Fruit fly (Drosophila melanogaster): ENCODE results near the gene CG42857.
A peak's percentile ranks its signal among the peaks of the same experiment; 100 is the strongest.

CG42857 gene

DNA sequence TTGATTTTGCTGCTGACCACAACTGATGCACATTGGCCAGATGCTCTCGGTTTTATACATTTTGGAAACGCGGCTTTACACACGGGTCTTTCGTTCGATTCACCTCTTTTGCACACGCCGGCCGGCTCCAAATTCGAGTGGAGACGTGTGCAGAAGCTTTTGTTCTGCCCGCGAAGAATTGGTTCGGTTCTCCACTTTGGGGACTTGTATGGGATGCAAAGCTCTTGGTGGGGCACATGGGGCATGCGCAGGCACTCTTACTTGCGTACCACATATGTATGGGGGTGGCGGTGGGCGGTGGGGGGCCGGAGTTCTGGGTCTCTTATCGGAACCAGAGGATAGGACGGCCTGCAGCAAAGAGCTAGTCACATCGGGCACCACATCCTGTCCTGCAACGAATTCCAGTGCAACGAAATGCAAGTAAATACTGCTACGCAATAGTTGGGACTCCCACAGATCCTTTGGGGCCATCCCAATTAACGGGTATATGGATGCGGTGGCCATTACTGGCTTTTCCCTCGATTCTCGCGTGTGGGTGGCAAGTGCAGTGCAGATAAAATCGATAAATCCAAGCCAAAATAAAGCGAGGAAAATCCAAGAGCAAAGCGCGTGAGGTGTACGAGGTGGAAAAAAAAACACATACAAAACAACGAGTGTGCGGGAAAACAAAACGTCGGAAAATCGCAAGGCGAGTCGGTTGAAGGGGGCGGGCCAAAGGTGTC, 36.5 kb downstream of the CG42857 start, which contains the start of the genes MtnA and CG8500 (continued):
- no peak for TF ChIP-seq scrt (GFP tag; optimal IDR thresholded peaks at IDR 0.05)
- TF ChIP-seq Eip74EF (GFP tag; optimal IDR thresholded peaks at IDR 0.05), result no peak
- TF ChIP-seq CG15514 (GFP tag; optimal IDR thresholded peaks at IDR 0.05), result peak; percentile 96
- TF ChIP-seq dm (GFP tag; optimal IDR thresholded peaks at IDR 0.05), result peak; percentile 3
- TF ChIP-seq Fer1 (GFP tag; optimal IDR thresholded peaks at IDR 0.05), result peak; percentile 55
- no peak for TF ChIP-seq CG30431 (GFP tag; optimal IDR thresholded peaks at IDR 0.05)
- peak; percentile 54; the same call in 1 of the 2 replicates for TF ChIP-seq Bgb (GFP tag; IDR thresholded peaks at IDR 0.05; ENCODE audit: partially characterized antibody)
- TF ChIP-seq twi (tag; optimal IDR thresholded peaks at IDR 0.05), result no peak
- no peak for TF ChIP-seq CG32767 (GFP tag; IDR thresholded peaks at IDR 0.05)
- no peak for TF ChIP-seq chif (GFP tag; optimal IDR thresholded peaks at IDR 0.05)
- TF ChIP-seq Lhr (GFP tag; optimal IDR thresholded peaks at IDR 0.05), result peak; percentile 13
- TF ChIP-seq CoRest (tag; optimal IDR thresholded peaks at IDR 0.05), result no peak
- no peak for TF ChIP-seq CG12391 (tag; optimal IDR thresholded peaks at IDR 0.05)
- TF ChIP-seq Neu2 (GFP tag; optimal IDR thresholded peaks at IDR 0.05; ENCODE audit: borderline replicate concordance), result no peak
- no peak for TF ChIP-seq CG4617 (GFP tag; optimal IDR thresholded peaks at IDR 0.05; ENCODE audit: borderline replicate concordance)
- TF ChIP-seq pfk (GFP tag; optimal IDR thresholded peaks at IDR 0.05), result no peak
- TF ChIP-seq Deaf1 (tag; optimal IDR thresholded peaks at IDR 0.05), result no peak
- no peak for TF ChIP-seq CG15601 (tag; optimal IDR thresholded peaks at IDR 0.05)
- no peak for TF ChIP-seq eyg (GFP tag; optimal IDR thresholded peaks at IDR 0.05)
- no peak for TF ChIP-seq sisA (GFP tag; IDR thresholded peaks at IDR 0.05)
- no peak for TF ChIP-seq tgo (GFP tag; IDR thresholded peaks at IDR 0.05)
- no peak for TF ChIP-seq CG12071 (GFP tag; optimal IDR thresholded peaks at IDR 0.05)
- 0 out of 2 replicates have a peak, but pooled peaks have one; percentile 12 for TF ChIP-seq Ptx1 (GFP tag; IDR thresholded peaks at IDR 0.05)
- peak; percentile 13 for TF ChIP-seq caup (GFP tag; optimal IDR thresholded peaks at IDR 0.05; ENCODE audit: severe bottlenecking)
- no peak for TF ChIP-seq hbn (GFP tag; IDR thresholded peaks at IDR 0.05; ENCODE audit: partially characterized antibody)
- no peak for TF ChIP-seq CG12104 (GFP tag; optimal IDR thresholded peaks at IDR 0.05)
- TF ChIP-seq luna (GFP tag; optimal IDR thresholded peaks at IDR 0.05), result no peak
- TF ChIP-seq Dp (GFP tag; optimal IDR thresholded peaks at IDR 0.05), result peak; percentile 64
- peak; percentile 81 for TF ChIP-seq Med (GFP tag)
- no peak for TF ChIP-seq gfzf (GFP tag; optimal IDR thresholded peaks at IDR 0.05)
- TF ChIP-seq CG17328 (GFP tag; IDR thresholded peaks at IDR 0.05), result no peak
- TF ChIP-seq pita (GFP tag; optimal IDR thresholded peaks at IDR 0.05), result peak; percentile 54
- TF ChIP-seq CHES-1-like (GFP tag; optimal IDR thresholded peaks at IDR 0.05), result no peak
- TF ChIP-seq E2f1 (GFP tag; IDR thresholded peaks at IDR 0.05), result no peak
- no peak for TF ChIP-seq CG13775 (GFP tag; optimal IDR thresholded peaks at IDR 0.05)
- TF ChIP-seq Usf (GFP tag; optimal IDR thresholded peaks at IDR 0.05), result no peak
- no peak for TF ChIP-seq phol (tag; optimal IDR thresholded peaks at IDR 0.05)
- TF ChIP-seq CG9932 (GFP tag; IDR thresholded peaks at IDR 0.05), result no peak
- peak; percentile 93 for TF ChIP-seq crol (GFP tag; IDR thresholded peaks at IDR 0.05)
- no peak for TF ChIP-seq cad (GFP tag; optimal IDR thresholded peaks at IDR 0.05)
- no peak for TF ChIP-seq CG17829 (tag; optimal IDR thresholded peaks at IDR 0.05)
- no peak for TF ChIP-seq Ets97D (GFP tag; optimal IDR thresholded peaks at IDR 0.05)
- no peak for TF ChIP-seq Xbp1 (GFP tag; optimal IDR thresholded peaks at IDR 0.05)
- TF ChIP-seq Awh (GFP tag; IDR thresholded peaks at IDR 0.05), result no peak
- no peak for TF ChIP-seq NC2α (GFP tag; optimal IDR thresholded peaks at IDR 0.05)
- no peak for TF ChIP-seq CG32772 (GFP tag; IDR thresholded peaks at IDR 0.05)
- no peak for TF ChIP-seq aop (GFP tag; IDR thresholded peaks at IDR 0.05)
- no peak for TF ChIP-seq hth (optimal IDR thresholded peaks at IDR 0.05)
- TF ChIP-seq CG8944 (GFP tag; optimal IDR thresholded peaks at IDR 0.05), result no peak
- TF ChIP-seq nau (GFP tag; optimal IDR thresholded peaks at IDR 0.05), result no peak

Measured in whole organism, embryonic.